Fruit fly (Drosophila melanogaster): Measurements from ENCODE around the gene CG4390.

- TF ChIP-seq CG9948 (tag; optimal IDR thresholded peaks at IDR 0.05): no peak
- no peak for TF ChIP-seq rn (GFP tag; IDR thresholded peaks at IDR 0.05)
- no peak for TF ChIP-seq CG8159 (tag; optimal IDR thresholded peaks at IDR 0.05)
Measured at dm6 chr3R:20107863-20108262, 48.3 kb upstream of the CG4390 start, which contains the start of gene CG31206.
